Worm (Caenorhabditis elegans): ENCODE measurements around the gene dyrb-1.

- TF ChIP-seq skn-1 (tag; optimal IDR thresholded peaks at IDR 0.05) (no peak), tbx-2 (tag; optimal IDR thresholded peaks at IDR 0.05) (no peak), nhr-237 (tag; optimal IDR thresholded peaks at IDR 0.05) (no peak), ztf-11 (tag; optimal IDR thresholded peaks at IDR 0.05) (no peak), ceh-9 (tag; optimal IDR thresholded peaks at IDR 0.05) (no peak), ama-1 (optimal IDR thresholded peaks at IDR 0.05) (no peak), eor-1 (tag; optimal IDR thresholded peaks at IDR 0.05) (no peak), elt-2 (tag; optimal IDR thresholded peaks at IDR 0.05) (no peak), zag-1 (tag; optimal IDR thresholded peaks at IDR 0.05) (no peak), nhr-28 (tag; optimal IDR thresholded peaks at IDR 0.05) (no peak)
Observed at ce11 chrII:9132338-9132737, 25.4 kb upstream of the dyrb-1 start.
